4 worm cellular contexts compared by ENCODE assay signal in the genomic region with DNA sequence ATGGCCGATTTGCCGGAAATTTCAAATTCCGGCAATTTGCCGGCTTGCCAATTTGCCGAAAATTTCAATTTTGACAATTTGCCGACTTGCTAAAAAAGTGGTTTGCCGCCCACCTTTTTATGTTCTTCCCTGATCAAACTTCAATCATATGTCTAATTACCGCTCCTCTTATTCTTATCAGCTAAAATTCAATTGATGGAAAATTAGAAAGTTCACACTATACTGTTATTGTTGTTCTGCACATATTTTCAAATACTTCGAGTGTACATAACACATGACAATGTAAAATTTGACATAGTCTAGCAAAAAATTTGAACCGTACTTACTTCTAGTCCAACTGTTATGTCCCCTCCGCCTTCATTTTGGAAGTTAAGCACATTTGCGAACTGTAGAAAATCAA.
TF ChIP-seq lines count a peak whose summit lies in the region.

No protein-coding gene starts in this region.

TF ChIP-seq in whole organism, L1 larva, 84 proteins besides CTCF, POLR2A, EP300 and RAD21:
- TF ChIP-seq rnt-1 (tag; optimal IDR thresholded peaks at IDR 0.05; lab: Kevin White, UChicago) (no peak), elt-2 (tag; optimal IDR thresholded peaks at IDR 0.05; lab: Kevin White, UChicago) (peak; percentile 29)

TF ChIP-seq in whole organism, L3 larva, 47 proteins besides CTCF, POLR2A, EP300 and RAD21:
- TF ChIP-seq elt-2 (tag; optimal IDR thresholded peaks at IDR 0.05; lab: Kevin White, UChicago) (peak; percentile 58), pha-4 (tag; optimal IDR thresholded peaks at IDR 0.05; lab: Kevin White, UChicago) (peak; percentile 18), sea-2 (GFP tag; optimal IDR thresholded peaks at IDR 0.05; lab: Kevin White, UChicago) (no peak), pqm-1 (tag; optimal IDR thresholded peaks at IDR 0.05; lab: Kevin White, UChicago) (peak; percentile 56), nhr-11 (tag; optimal IDR thresholded peaks at IDR 0.05; lab: Kevin White, UChicago) (no peak), daf-12 (tag; optimal IDR thresholded peaks at IDR 0.05; lab: Kevin White, UChicago) (no peak), ztf-11 (tag; optimal IDR thresholded peaks at IDR 0.05; lab: Kevin White, UChicago) (no peak)

TF ChIP-seq in whole organism, L4 larva, 104 proteins besides CTCF, POLR2A, EP300 and RAD21 (continues in another document):
- no peak for TF ChIP-seq nhr-111 (GFP tag; optimal IDR thresholded peaks at IDR 0.05; lab: Kevin White, UChicago)
- peak; percentile 56 for TF ChIP-seq dmd-6 (GFP tag; IDR thresholded peaks at IDR 0.05; lab: Robert Waterston, UW)
- no peak for TF ChIP-seq nhr-6 (tag; optimal IDR thresholded peaks at IDR 0.05; lab: Kevin White, UChicago)
- TF ChIP-seq php-3 (GFP tag; IDR thresholded peaks at IDR 0.05; lab: Robert Waterston, UW): no peak
- no peak for TF ChIP-seq F26F4.8 (GFP tag; conservative IDR thresholded peaks at IDR 0.05; lab: Robert Waterston, UW)
- no peak for TF ChIP-seq ceh-82 (tag; optimal IDR thresholded peaks at IDR 0.05; lab: Kevin White, UChicago)
- no peak for TF ChIP-seq ceh-20 (GFP tag; IDR thresholded peaks at IDR 0.05; lab: Robert Waterston, UW)
- TF ChIP-seq aha-1 (tag; lab: Kevin White, UChicago): peak; percentile 15
- TF ChIP-seq zip-2 (tag; optimal IDR thresholded peaks at IDR 0.05; lab: Kevin White, UChicago): no peak
- no peak for TF ChIP-seq arid-1 (GFP tag; conservative IDR thresholded peaks at IDR 0.05; lab: Robert Waterston, UW)
- TF ChIP-seq hlh-30 (tag; optimal IDR thresholded peaks at IDR 0.05; lab: Kevin White, UChicago; ENCODE audit: insufficient read depth): peak; percentile 47
- TF ChIP-seq unc-62 (GFP tag; optimal IDR thresholded peaks at IDR 0.05 in 1 of 2; lab: Kevin White, UChicago): no peak
- no peak for TF ChIP-seq unc-62 (tag; optimal IDR thresholded peaks at IDR 0.05; lab: Kevin White, UChicago)
- no peak for TF ChIP-seq Y48G9A.11 (GFP tag; IDR thresholded peaks at IDR 0.05; lab: Robert Waterston, UW)
- TF ChIP-seq ZK546.5 (tag; optimal IDR thresholded peaks at IDR 0.05; lab: Kevin White, UChicago): no peak
- TF ChIP-seq ceh-62 (tag; optimal IDR thresholded peaks at IDR 0.05; lab: Kevin White, UChicago): no peak
- no peak for TF ChIP-seq T20F7.1 (GFP tag; optimal IDR thresholded peaks at IDR 0.05; lab: Kevin White, UChicago)
- no peak for TF ChIP-seq cey-2 (tag; optimal IDR thresholded peaks at IDR 0.05; lab: Kevin White, UChicago; ENCODE audit: borderline replicate concordance, insufficient read depth)
- no peak for TF ChIP-seq fos-1 (tag; optimal IDR thresholded peaks at IDR 0.05; lab: Kevin White, UChicago)
- peak; percentile 0 for TF ChIP-seq pqm-1 (tag; optimal IDR thresholded peaks at IDR 0.05; lab: Kevin White, UChicago)
- no peak for TF ChIP-seq ztf-7 (tag; optimal IDR thresholded peaks at IDR 0.05; lab: Kevin White, UChicago)
- TF ChIP-seq nhr-28 (tag; optimal IDR thresholded peaks at IDR 0.05; lab: Kevin White, UChicago): peak; percentile 71
- TF ChIP-seq hlh-11 (tag; optimal IDR thresholded peaks at IDR 0.05; lab: Kevin White, UChicago): peak; percentile 42
- TF ChIP-seq dve-1 (tag; optimal IDR thresholded peaks at IDR 0.05; lab: Kevin White, UChicago; ENCODE audit: insufficient read depth): peak; percentile 60
- no peak for TF ChIP-seq vab-7 (GFP tag; IDR thresholded peaks at IDR 0.05; lab: Robert Waterston, UW)
- peak in 1 of 2 experiments; percentile 91 for TF ChIP-seq hif-1 (tag; optimal IDR thresholded peaks at IDR 0.05; lab: Kevin White, UChicago)
- no peak for TF ChIP-seq lsy-2 (tag; optimal IDR thresholded peaks at IDR 0.05; lab: Kevin White, UChicago)
- TF ChIP-seq nhr-76 (tag; optimal IDR thresholded peaks at IDR 0.05; lab: Kevin White, UChicago): no peak
- TF ChIP-seq daf-12 (tag; optimal IDR thresholded peaks at IDR 0.05; lab: Kevin White, UChicago): no peak
- TF ChIP-seq zfp-2 (tag; optimal IDR thresholded peaks at IDR 0.05; lab: Kevin White, UChicago): no peak
- TF ChIP-seq T26A8.4 (GFP tag; IDR thresholded peaks at IDR 0.05; lab: Robert Waterston, UW): no peak
- TF ChIP-seq ama-1 (optimal IDR thresholded peaks at IDR 0.05; lab: Kevin White, UChicago): no peak
- no peak for TF ChIP-seq zip-11 (GFP tag; IDR thresholded peaks at IDR 0.05; lab: Robert Waterston, UW)
- TF ChIP-seq ZK337.2 (GFP tag; IDR thresholded peaks at IDR 0.05; lab: Robert Waterston, UW): no peak
- TF ChIP-seq fkh-10 (GFP tag; optimal IDR thresholded peaks at IDR 0.05; lab: Kevin White, UChicago): no peak
- TF ChIP-seq tag-97 (GFP tag; IDR thresholded peaks at IDR 0.05; lab: Robert Waterston, UW): no peak
- TF ChIP-seq lin-15B (tag; optimal IDR thresholded peaks at IDR 0.05; lab: Kevin White, UChicago): no peak
- TF ChIP-seq daf-8 (GFP tag; IDR thresholded peaks at IDR 0.05; lab: Robert Waterston, UW): no peak
- TF ChIP-seq nhr-42 (GFP tag; IDR thresholded peaks at IDR 0.05; lab: Robert Waterston, UW): no peak
- 0 out of 2 replicates have a peak, but pooled peaks have one; percentile 20 for TF ChIP-seq lin-1 (GFP tag; IDR thresholded peaks at IDR 0.05; lab: Robert Waterston, UW)
- no peak for TF ChIP-seq snpc-4 (tag; optimal IDR thresholded peaks at IDR 0.05; lab: Kevin White, UChicago)

TF ChIP-seq in whole organism, young adult, 124 proteins besides CTCF, POLR2A, EP300 and RAD21:
- TF ChIP-seq ccch-3 (GFP tag; optimal IDR thresholded peaks at IDR 0.05; lab: Kevin White, UChicago) (no peak), nhr-80 (tag; optimal IDR thresholded peaks at IDR 0.05; lab: Kevin White, UChicago) (peak; percentile 52)
